Fruit fly (Drosophila melanogaster): ENCODE measurements around the gene REG.

REG gene

dm6 chrX:13244462-13244861, 32.3 kb downstream of the REG start (continued):
- TF ChIP-seq Sox15 (GFP tag; optimal IDR thresholded peaks at IDR 0.05) (peak; percentile 72), Hr38 (GFP tag; optimal IDR thresholded peaks at IDR 0.05) (no peak), esn (GFP tag; optimal IDR thresholded peaks at IDR 0.05) (peak; percentile 83), CG6163 (GFP tag; IDR thresholded peaks at IDR 0.05) (peak; percentile 88), CG7368 (GFP tag; optimal IDR thresholded peaks at IDR 0.05) (peak; percentile 78), CG6276 (GFP tag; optimal IDR thresholded peaks at IDR 0.05) (peak; percentile 37), CG6792 (GFP tag; optimal IDR thresholded peaks at IDR 0.05) (peak; percentile 83), salr (GFP tag; optimal IDR thresholded peaks at IDR 0.05) (peak; percentile 71 to 72), vri (GFP tag; optimal IDR thresholded peaks at IDR 0.05) (peak; percentile 52), Hr39 (GFP tag; optimal IDR thresholded peaks at IDR 0.05) (peak; percentile 77), spab (GFP tag; optimal IDR thresholded peaks at IDR 0.05) (peak; percentile 62), Ets21C (GFP tag; optimal IDR thresholded peaks at IDR 0.05) (peak; percentile 70), Sox14 (GFP tag; optimal IDR thresholded peaks at IDR 0.05) (peak; percentile 82), CG8319 (GFP tag; optimal IDR thresholded peaks at IDR 0.05) (peak; percentile 42), fd59A (GFP tag; optimal IDR thresholded peaks at IDR 0.05) (peak; percentile 71), CG11902 (GFP tag; optimal IDR thresholded peaks at IDR 0.05) (peak; percentile 78), cyc (GFP tag; optimal IDR thresholded peaks at IDR 0.05) (peak; percentile 83), fd85E (GFP tag; optimal IDR thresholded peaks at IDR 0.05) (no peak), Blimp-1 (GFP tag; optimal IDR thresholded peaks at IDR 0.05) (no peak), CG9139 (GFP tag; optimal IDR thresholded peaks at IDR 0.05) (peak; percentile 40), fkh (GFP tag; optimal IDR thresholded peaks at IDR 0.05) (no peak), CG4318 (GFP tag; optimal IDR thresholded peaks at IDR 0.05) (peak; percentile 68), lz (GFP tag; optimal IDR thresholded peaks at IDR 0.05) (peak; percentile 77), Sox102F (GFP tag; optimal IDR thresholded peaks at IDR 0.05) (peak; percentile 81), Eip93F (GFP tag; optimal IDR thresholded peaks at IDR 0.05) (no peak), CG10631 (GFP tag; optimal IDR thresholded peaks at IDR 0.05) (peak; percentile 83), topi (GFP tag; optimal IDR thresholded peaks at IDR 0.05) (peak; percentile 82), Eip78C (GFP tag) (peak; percentile 95), OdsH (GFP tag; optimal IDR thresholded peaks at IDR 0.05) (peak; percentile 83), acj6 (GFP tag; optimal IDR thresholded peaks at IDR 0.05) (peak; percentile 85)

DNA sequence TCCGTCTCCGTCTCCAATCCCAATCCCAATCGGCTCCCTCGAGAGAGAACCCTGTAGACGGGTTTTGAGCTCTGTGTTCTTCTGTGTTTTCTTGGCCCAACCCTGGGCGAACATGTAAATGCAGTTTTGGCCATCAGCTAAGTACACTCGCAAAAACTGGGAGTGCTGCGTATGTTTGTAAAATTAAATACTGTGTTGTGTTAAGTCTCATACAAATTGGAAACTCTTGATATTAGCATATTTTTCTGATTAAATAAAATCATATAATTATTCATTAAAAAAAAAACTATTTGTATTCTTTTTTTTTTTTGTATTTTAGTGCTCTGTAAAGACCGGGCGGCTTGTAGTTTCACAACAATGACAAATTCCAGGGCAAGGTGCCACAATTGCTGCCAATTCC, 33.6 kb downstream of the REG start:
- peak; percentile 90 for TF ChIP-seq Eip78C (GFP tag)
- no peak for TF ChIP-seq CG11294 (GFP tag; IDR thresholded peaks at IDR 0.05)
- TF ChIP-seq lz (GFP tag; optimal IDR thresholded peaks at IDR 0.05) = peak; percentile 52
- peak; percentile 68 for TF ChIP-seq topi (GFP tag; optimal IDR thresholded peaks at IDR 0.05)
- peak; percentile 74 for TF ChIP-seq CG8119 (GFP tag; IDR thresholded peaks at IDR 0.05)
- peak; percentile 32 to 36 for TF ChIP-seq salr (GFP tag; optimal IDR thresholded peaks at IDR 0.05)
- TF ChIP-seq pdm3 (GFP tag; optimal IDR thresholded peaks at IDR 0.05) = peak; percentile 60
- TF ChIP-seq Ets96B (tag; optimal IDR thresholded peaks at IDR 0.05) = peak; percentile 28
- no peak for TF ChIP-seq fkh (GFP tag; optimal IDR thresholded peaks at IDR 0.05)
- no peak for TF ChIP-seq Blimp-1 (GFP tag; optimal IDR thresholded peaks at IDR 0.05)
- peak; percentile 43 for TF ChIP-seq CG1621 (tag; optimal IDR thresholded peaks at IDR 0.05)
- peak; percentile 36 for TF ChIP-seq CG3032 (tag; optimal IDR thresholded peaks at IDR 0.05)
- peak; percentile 15 for TF ChIP-seq CG6276 (GFP tag; optimal IDR thresholded peaks at IDR 0.05)
- TF ChIP-seq CG6808 (GFP tag; optimal IDR thresholded peaks at IDR 0.05) = peak; percentile 50
- peak; percentile 78 for TF ChIP-seq CG6163 (GFP tag; IDR thresholded peaks at IDR 0.05)
- peak; percentile 81 for TF ChIP-seq acj6 (GFP tag; optimal IDR thresholded peaks at IDR 0.05)
- TF ChIP-seq Hr38 (GFP tag; optimal IDR thresholded peaks at IDR 0.05) = no peak
- TF ChIP-seq cyc (GFP tag; optimal IDR thresholded peaks at IDR 0.05) = peak; percentile 41
- TF ChIP-seq Gug (GFP tag; IDR thresholded peaks at IDR 0.05) = peak; percentile 27; the same call in 1 of the 2 replicates
- peak; percentile 70 to 75 for TF ChIP-seq ss (GFP tag; optimal IDR thresholded peaks at IDR 0.05)
- peak; percentile 24 for TF ChIP-seq CG4318 (GFP tag; optimal IDR thresholded peaks at IDR 0.05)
- TF ChIP-seq CG6792 (GFP tag; optimal IDR thresholded peaks at IDR 0.05) = peak; percentile 67
- TF ChIP-seq CG10669 (GFP tag; optimal IDR thresholded peaks at IDR 0.05) = peak; percentile 59
- peak; percentile 65 for TF ChIP-seq Eip75B (GFP tag; optimal IDR thresholded peaks at IDR 0.05)
- peak; percentile 25 for TF ChIP-seq CG8319 (GFP tag; optimal IDR thresholded peaks at IDR 0.05)
- peak; percentile 54 for TF ChIP-seq Sox14 (GFP tag; optimal IDR thresholded peaks at IDR 0.05)
- TF ChIP-seq Sox15 (GFP tag; optimal IDR thresholded peaks at IDR 0.05) = no peak
- peak; percentile 49 for TF ChIP-seq Eip93F (GFP tag; optimal IDR thresholded peaks at IDR 0.05)
- TF ChIP-seq CG31627 (GFP tag; optimal IDR thresholded peaks at IDR 0.05) = peak; percentile 13
- TF ChIP-seq Sox102F (GFP tag; optimal IDR thresholded peaks at IDR 0.05) = peak; percentile 68
- no peak for TF ChIP-seq fd85E (GFP tag; optimal IDR thresholded peaks at IDR 0.05)
- peak; percentile 82 for TF ChIP-seq svp (GFP tag)
- peak; percentile 69 for TF ChIP-seq Met (GFP tag; optimal IDR thresholded peaks at IDR 0.05)
- TF ChIP-seq achi (GFP tag; optimal IDR thresholded peaks at IDR 0.05) = peak; percentile 71
- TF ChIP-seq dac (GFP tag; optimal IDR thresholded peaks at IDR 0.05) = no peak
- peak; percentile 29 for TF ChIP-seq CG11762 (GFP tag; optimal IDR thresholded peaks at IDR 0.05; ENCODE audit: insufficient read depth)
- TF ChIP-seq vri (GFP tag; optimal IDR thresholded peaks at IDR 0.05) = peak; percentile 42
- peak; percentile 42 for TF ChIP-seq spab (GFP tag; optimal IDR thresholded peaks at IDR 0.05)
